Fruit fly (Drosophila melanogaster) whole organism, wandering third instar larva: ENCODE measurements around the gene Ork1.

ENCODE experiments used
- Hr83 ChIP-seq: fragments of 200-300 bp; sonication (Bioruptor generic); optimal IDR thresholded peaks from 2 replicates; lab custom pipeline; 2016; ENCODE audit warnings: missing biosample characterization, mild to moderate bottlenecking, missing genetic modification characterization, moderate library complexity; ENCODE audit not compliant: poor library complexity, severe bottlenecking
- Myc ChIP-seq: fragments of >200 bp; optimal IDR thresholded peaks from 2 replicates; lab custom pipeline; 2017
- dl ChIP-seq, 2 experiments: fragments of 175-275, 200-275 bp in 1 of 2; fragments of 200-275 bp in 1 of 2; sonication (Bioruptor generic); optimal IDR thresholded peaks; lab custom pipeline; 2018; ENCODE audit warnings: mild to moderate bottlenecking in 2 of 2, missing biosample characterization in 2 of 2, missing genetic modification characterization in 2 of 2, moderate library complexity in 2 of 2; ENCODE audit not compliant: partially characterized antibody in 2 of 2, insufficient read depth in 1 of 2
- dmrt93B ChIP-seq: fragments of 200-800 bp; sonication (Bioruptor generic); optimal IDR thresholded peaks from 2 replicates; lab custom pipeline; 2018; ENCODE audit warnings: missing biosample characterization, mild to moderate bottlenecking, missing genetic modification characterization
- dsf ChIP-seq: sonication (Bioruptor generic); optimal IDR thresholded peaks from 2 replicates; lab custom pipeline; 2016; ENCODE audit warnings: missing biosample characterization, missing genetic modification characterization, borderline replicate concordance
- foxo ChIP-seq, 2 experiments: fragments of 200-800 bp; sonication (Bioruptor generic); optimal IDR thresholded peaks; 2 replicates in 1 of 2; 3 replicates in 1 of 2; lab custom pipeline; 2016 to 2017; ENCODE audit warnings: missing biosample characterization in 2 of 2, missing genetic modification characterization in 2 of 2
- fru ChIP-seq: fragments of 200-800 bp; sonication (Bioruptor generic); optimal IDR thresholded peaks from 3 replicates; lab custom pipeline; 2016; ENCODE audit warnings: missing biosample characterization, mild to moderate bottlenecking, missing genetic modification characterization
- jim ChIP-seq: fragments of 175-275, 200-325 bp; sonication (Bioruptor generic); optimal IDR thresholded peaks from 2 replicates; lab custom pipeline; 2016; ENCODE audit warnings: missing biosample characterization, mild to moderate bottlenecking, missing genetic modification characterization
- pan ChIP-seq: fragments of >200 bp; optimal IDR thresholded peaks from 2 replicates; lab custom pipeline; 2017
- woc ChIP-seq: sonication (Bioruptor generic); optimal IDR thresholded peaks from 2 replicates; lab custom pipeline; 2016; ENCODE audit warnings: missing biosample characterization, mild to moderate bottlenecking, missing genetic modification characterization

dm6 chrX:10893208-10893607, 2.2 kb upstream of the Ork1 start:
- TF ChIP-seq dmrt93B (GFP tag; lab: Kevin White, UChicago) (no peak), jim (no peak), foxo (GFP tag; optimal IDR thresholded peaks at IDR 0.05; lab: Kevin White, UChicago) (no peak), dl (GFP tag; optimal IDR thresholded peaks at IDR 0.05; lab: Kevin White, UChicago; ENCODE audit: insufficient read depth in 1 of 2, partially characterized antibody in 2 of 2) (no peak), fru (GFP tag; lab: Kevin White, UChicago) (peak; percentile 20), Myc (no peak), woc (GFP tag; lab: Kevin White, UChicago) (no peak), Hr83 (GFP tag; lab: Kevin White, UChicago) (no peak), pan (lab: Kevin White, UChicago) (no peak), dsf (GFP tag; lab: Kevin White, UChicago) (no peak)
